Fruit fly (Drosophila melanogaster) whole organism, embryonic: Measurements from ENCODE around the gene CG6788.

ENCODE experiments used
- ATbp ChIP-seq: fragments of 200-800 bp; sonication (Bioruptor generic); optimal IDR thresholded peaks from 2 replicates; lab custom pipeline; 2017; ENCODE audit warnings: missing biosample characterization, mild to moderate bottlenecking, missing genetic modification characterization, missing genetic modification reagents
- Abd-B ChIP-seq: fragments of 200-800 bp; sonication (Bioruptor generic); optimal IDR thresholded peaks from 2 replicates; lab custom pipeline; 2018; ENCODE audit warnings: missing biosample characterization, mild to moderate bottlenecking, missing genetic modification characterization, moderate library complexity
- Bteb2 ChIP-seq: fragments of 200-800 bp; sonication (Bioruptor generic); optimal IDR thresholded peaks from 2 replicates; lab custom pipeline; 2016; ENCODE audit warnings: missing biosample characterization, missing genetic modification characterization
- CG10431 ChIP-seq: fragments of 200-800 bp; sonication (Bioruptor generic); optimal IDR thresholded peaks from 3 replicates; lab custom pipeline; 2018; ENCODE audit warnings: missing biosample characterization, mild to moderate bottlenecking, missing genetic modification characterization
- CG13424 ChIP-seq: fragments of 200-800 bp; sonication (Bioruptor generic); optimal IDR thresholded peaks from 2 replicates; lab custom pipeline; 2019; ENCODE audit warnings: missing biosample characterization, mild to moderate bottlenecking, missing genetic modification characterization, moderate library complexity
- CG13894 ChIP-seq: fragments of 200-800 bp; sonication (Bioruptor generic); optimal IDR thresholded peaks from 3 replicates; lab custom pipeline; 2018; ENCODE audit warnings: missing biosample characterization, mild to moderate bottlenecking, missing genetic modification characterization, moderate library complexity
- CG17359 ChIP-seq: fragments of 200-800 bp; sonication (Bioruptor generic); optimal IDR thresholded peaks from 3 replicates; lab custom pipeline; 2018; ENCODE audit warnings: missing biosample characterization, mild to moderate bottlenecking, missing genetic modification characterization, moderate library complexity
- CG17361 ChIP-seq: fragments of 200-800 bp; sonication (Bioruptor generic); IDR thresholded peaks from 3 replicates; pipeline ENCODE4 v1.3.6; 2022; ENCODE audit warnings: missing biosample characterization, missing genetic modification characterization
- CG17568 ChIP-seq: fragments of 200-800 bp; sonication (Bioruptor generic); optimal IDR thresholded peaks from 2 replicates; lab custom pipeline; 2018; ENCODE audit warnings: missing biosample characterization, mild to moderate bottlenecking, missing genetic modification characterization, moderate library complexity
- CG17612 ChIP-seq: fragments of 200-800 bp; sonication (Bioruptor generic); IDR thresholded peaks from 2 replicates; pipeline ENCODE4 v1.3.6; 2022; ENCODE audit warnings: missing biosample characterization, missing genetic modification characterization
- CG2199 ChIP-seq: fragments of 200-800 bp; sonication (Bioruptor generic); IDR thresholded peaks from 3 replicates; pipeline ENCODE4 v1.3.6; 2022; ENCODE audit warnings: missing biosample characterization, missing genetic modification characterization
- CG2712 ChIP-seq: fragments of 200-800 bp; optimal IDR thresholded peaks from 3 replicates; lab custom pipeline; 2019; ENCODE audit warnings: missing biosample characterization, mild to moderate bottlenecking, missing genetic modification characterization, moderate library complexity
- CG34422 ChIP-seq: fragments of 200-800 bp; sonication (Bioruptor generic); IDR thresholded peaks from 3 replicates; pipeline ENCODE4 v1.3.6; 2022; ENCODE audit warnings: missing biosample characterization, missing genetic modification characterization
- CG3838 ChIP-seq: fragments of 200-800 bp; sonication (Bioruptor generic); optimal IDR thresholded peaks from 3 replicates; lab custom pipeline; 2016; ENCODE audit warnings: missing biosample characterization, missing genetic modification characterization
- CG4360 ChIP-seq: fragments of 200-800 bp; sonication (Bioruptor generic); IDR thresholded peaks from 2 replicates; pipeline ENCODE4 v1.3.6; 2022; ENCODE audit warnings: missing biosample characterization, missing genetic modification characterization
- CG4707 ChIP-seq: fragments of 200-800 bp; sonication (Bioruptor generic); optimal IDR thresholded peaks from 2 replicates; lab custom pipeline; 2018; ENCODE audit warnings: missing biosample characterization, mild to moderate bottlenecking, missing genetic modification characterization, moderate library complexity
- CG4730 ChIP-seq: fragments of 200-800 bp; sonication (Bioruptor generic); IDR thresholded peaks from 2 replicates; pipeline ENCODE4 v1.3.6; 2022; ENCODE audit warnings: missing biosample characterization, missing genetic modification characterization
- CG7839 ChIP-seq: fragments of 200-800 bp; sonication (Bioruptor generic); optimal IDR thresholded peaks from 3 replicates; lab custom pipeline; 2018; ENCODE audit warnings: missing biosample characterization, mild to moderate bottlenecking, missing genetic modification characterization, moderate library complexity
- CG8924 ChIP-seq: fragments of 200-800 bp; optimal IDR thresholded peaks from 3 replicates; lab custom pipeline; 2019; ENCODE audit warnings: missing biosample characterization, mild to moderate bottlenecking, missing genetic modification characterization, moderate library complexity
- CG9876 ChIP-seq: fragments of 200-800 bp; sonication (Bioruptor generic); optimal IDR thresholded peaks from 2 replicates; lab custom pipeline; 2016; ENCODE audit warnings: missing biosample characterization, missing genetic modification characterization
- D19A ChIP-seq: fragments of 200-800 bp; optimal IDR thresholded peaks from 3 replicates; lab custom pipeline; 2019; ENCODE audit warnings: missing biosample characterization, mild to moderate bottlenecking, missing genetic modification characterization, moderate library complexity
- Dll ChIP-seq: fragments of 200-800 bp; sonication (Bioruptor generic); IDR thresholded peaks from 4 replicates; pipeline ENCODE4 v1.3.6; 2022; ENCODE audit warnings: missing biosample characterization, missing genetic modification characterization; ENCODE audit not compliant: partially characterized antibody
- Eip74EF ChIP-seq, 2 experiments: fragments of 200-800 bp in 1 of 2; fragments of >200 bp in 1 of 2; sonication (Bioruptor generic) in 1 of 2; optimal IDR thresholded peaks; 2 replicates each; lab custom pipeline; 2017 to 2019; ENCODE audit warnings: missing biosample characterization in 2 of 2, missing genetic modification characterization in 2 of 2, mild to moderate bottlenecking in 1 of 2, moderate library complexity in 1 of 2
- NFAT ChIP-seq: fragments of 200-800 bp; sonication (Bioruptor generic); IDR thresholded peaks from 2 replicates; pipeline ENCODE4 v1.3.6; 2022; ENCODE audit warnings: missing biosample characterization, missing genetic modification characterization
- NfI ChIP-seq: fragments of 200-800 bp; sonication (Bioruptor generic); optimal IDR thresholded peaks from 3 replicates; lab custom pipeline; 2018; ENCODE audit warnings: missing biosample characterization, mild to moderate bottlenecking, missing genetic modification characterization, moderate library complexity
- Optix ChIP-seq: fragments of 200-800 bp; sonication (Bioruptor generic); IDR thresholded peaks from 3 replicates; pipeline ENCODE4 v1.3.6; 2022; ENCODE audit warnings: missing biosample characterization, missing genetic modification characterization
- PHDP ChIP-seq: fragments of 200-800 bp; sonication (Bioruptor generic); optimal IDR thresholded peaks from 3 replicates; lab custom pipeline; 2018; ENCODE audit warnings: missing biosample characterization, mild to moderate bottlenecking, missing genetic modification characterization, moderate library complexity
- Ravus ChIP-seq: fragments of 200-800 bp; sonication (Bioruptor generic); IDR thresholded peaks from 2 replicates; pipeline ENCODE4 v1.3.6; 2022; ENCODE audit warnings: missing biosample characterization, missing genetic modification characterization
- Ssrp ChIP-seq: fragments of 200-800 bp; sonication (Bioruptor generic); optimal IDR thresholded peaks from 2 replicates; lab custom pipeline; 2018; ENCODE audit warnings: missing biosample characterization, mild to moderate bottlenecking, missing genetic modification characterization, moderate library complexity
- Usf ChIP-seq: fragments of 200-800 bp; sonication (Bioruptor generic); optimal IDR thresholded peaks from 2 replicates; lab custom pipeline; 2017; ENCODE audit warnings: missing genotype, missing biosample characterization, missing genetic modification characterization
- Vsx1 ChIP-seq: fragments of 200-800 bp; sonication (Bioruptor generic); optimal IDR thresholded peaks from 2 replicates; lab custom pipeline; 2017; ENCODE audit warnings: missing biosample characterization, mild to moderate bottlenecking, missing genetic modification characterization, missing genetic modification reagents
- Xrp1 ChIP-seq: fragments of 200-800 bp; sonication (Bioruptor generic); IDR thresholded peaks from 2 replicates; pipeline ENCODE4 v1.3.6; 2022; ENCODE audit warnings: missing biosample characterization, missing genetic modification characterization
- ac ChIP-seq: fragments of 200-800 bp; sonication (Bioruptor generic); optimal IDR thresholded peaks from 3 replicates; lab custom pipeline; 2017; ENCODE audit warnings: missing biosample characterization, mild to moderate bottlenecking, missing genetic modification characterization
- ase ChIP-seq: fragments of 200-800 bp; sonication (Bioruptor generic); IDR thresholded peaks from 3 replicates; pipeline ENCODE4 v1.3.6; 2022; ENCODE audit warnings: missing biosample characterization, missing genetic modification characterization
- btn ChIP-seq: fragments of 200-800 bp; sonication (Bioruptor generic); optimal IDR thresholded peaks from 2 replicates; lab custom pipeline; 2016; ENCODE audit warnings: missing biosample characterization, missing genetic modification characterization
- cg ChIP-seq: fragments of 200-800 bp; sonication (Bioruptor generic); optimal IDR thresholded peaks from 3 replicates; lab custom pipeline; 2019; ENCODE audit warnings: missing biosample characterization, mild to moderate bottlenecking, missing genetic modification characterization, moderate library complexity
- dati ChIP-seq: fragments of 200-800 bp; sonication (Bioruptor generic); IDR thresholded peaks from 2 replicates; pipeline ENCODE4 v1.3.6; 2022; ENCODE audit warnings: missing biosample characterization, missing genetic modification characterization
- disco-r ChIP-seq: fragments of 200-800 bp; sonication (Bioruptor generic); optimal IDR thresholded peaks from 2 replicates; lab custom pipeline; 2016; ENCODE audit warnings: missing biosample characterization, missing genetic modification characterization
- dmrt11E ChIP-seq: fragments of 200-800 bp; sonication (Bioruptor generic); optimal IDR thresholded peaks from 3 replicates; lab custom pipeline; 2018; ENCODE audit warnings: missing biosample characterization, mild to moderate bottlenecking, missing genetic modification characterization, moderate library complexity
- esg ChIP-seq: fragments of 200-800 bp; sonication (Bioruptor generic); conservative IDR thresholded peaks from 2 replicates; pipeline ENCODE4 v1.3.6; 2022; ENCODE audit warnings: missing biosample characterization, missing genetic modification characterization
- fd3F ChIP-seq: fragments of 200-800 bp; sonication (Bioruptor generic); optimal IDR thresholded peaks from 2 replicates; lab custom pipeline; 2018; ENCODE audit warnings: missing biosample characterization, mild to moderate bottlenecking, missing genetic modification characterization, moderate library complexity
- fd96Cb ChIP-seq: fragments of 200-800 bp; sonication (Bioruptor generic); optimal IDR thresholded peaks from 2 replicates; lab custom pipeline; 2018; ENCODE audit warnings: missing biosample characterization, mild to moderate bottlenecking, missing genetic modification characterization, moderate library complexity
- jumu ChIP-seq: fragments of 200-800 bp; sonication (Bioruptor generic); optimal IDR thresholded peaks from 3 replicates; lab custom pipeline; 2016; ENCODE audit warnings: missing biosample characterization, missing genetic modification characterization
- nerfin-1 ChIP-seq: fragments of 200-800 bp; sonication (Bioruptor generic); optimal IDR thresholded peaks from 3 replicates; lab custom pipeline; 2019; ENCODE audit warnings: missing biosample characterization, mild to moderate bottlenecking, missing genetic modification characterization, moderate library complexity
- peb ChIP-seq: fragments of 200-800 bp; sonication (Bioruptor generic); IDR thresholded peaks from 2 replicates; pipeline ENCODE4 v1.3.6; 2022; ENCODE audit warnings: missing biosample characterization, missing genetic modification characterization
- prd ChIP-seq, 3 experiments: fragments of >200 bp in 2 of 3; fragments of 200-800 bp in 1 of 3; sonication (Bioruptor generic) in 1 of 3; optimal IDR thresholded peaks in 2 of 3; IDR thresholded peaks in 1 of 3; 2 replicates in 2 of 3; 3 replicates in 1 of 3; pipeline versions ENCODE4 v1.3.6 to Lab custom; 2017 to 2022; ENCODE audit warnings: missing biosample characterization in 1 of 3, missing genetic modification characterization in 1 of 3
- schlank ChIP-seq: fragments of 200-800 bp; sonication (Bioruptor generic); optimal IDR thresholded peaks from 2 replicates; lab custom pipeline; 2018; ENCODE audit warnings: missing biosample characterization, mild to moderate bottlenecking, missing genetic modification characterization
- shn ChIP-seq: fragments of 200-800 bp; sonication (Bioruptor generic); optimal IDR thresholded peaks from 3 replicates; lab custom pipeline; 2016; ENCODE audit warnings: missing biosample characterization, missing genetic modification characterization
- sob ChIP-seq: fragments of 200-800 bp; sonication (Bioruptor generic); IDR thresholded peaks from 2 replicates; pipeline ENCODE4 v1.3.6; 2022; ENCODE audit warnings: missing biosample characterization, missing genetic modification characterization
- stwl ChIP-seq: fragments of 200-800 bp; sonication (Bioruptor generic); optimal IDR thresholded peaks from 3 replicates; lab custom pipeline; 2018; ENCODE audit warnings: missing biosample characterization, mild to moderate bottlenecking, missing genetic modification characterization, moderate library complexity
- vfl ChIP-seq: fragments of 200-800 bp; sonication (Bioruptor generic); optimal IDR thresholded peaks from 2 replicates; lab custom pipeline; 2016; ENCODE audit warnings: missing biosample characterization, missing genetic modification characterization

The CG6788 gene

dm6 chrX:17914508-17914907 is 26.5 kb downstream of the CG6788 start (continued):
- TF ChIP-seq prd (optimal IDR thresholded peaks at IDR 0.05; lab: Kevin White, UChicago) (no peak), prd (GFP tag; IDR thresholded peaks at IDR 0.05; lab: Robert Waterston, UW) (peak; percentile 6; the same call in 1 of the 3 replicates), shn (no peak), nerfin-1 (tag; lab: Kevin White, UChicago) (no peak), peb (GFP tag; lab: Robert Waterston, UW) (no peak), CG13894 (no peak), PHDP (tag; lab: Kevin White, UChicago) (no peak), CG4360 (GFP tag; lab: Robert Waterston, UW) (no peak), CG3838 (GFP tag; lab: Kevin White, UChicago) (no peak), ATbp (GFP tag; lab: Kevin White, UChicago) (no peak), CG17568 (no peak), Abd-B (GFP tag; lab: Kevin White, UChicago) (peak; percentile 13), dmrt11E (tag; lab: Kevin White, UChicago) (no peak), sob (no peak), Bteb2 (GFP tag; lab: Kevin White, UChicago) (no peak), vfl (GFP tag; lab: Kevin White, UChicago) (no peak), CG4707 (no peak), CG17359 (tag; lab: Kevin White, UChicago) (peak; percentile 25), CG8924 (tag; lab: Kevin White, UChicago) (no peak), D19A (tag; lab: Kevin White, UChicago) (no peak), Eip74EF (GFP tag; optimal IDR thresholded peaks at IDR 0.05; lab: Kevin White, UChicago) (no peak), Ssrp (peak; percentile 13), stwl (no peak), CG2199 (GFP tag; lab: Robert Waterston, UW) (no peak), btn (GFP tag; lab: Kevin White, UChicago) (no peak), CG17612 (GFP tag; lab: Robert Waterston, UW) (no peak), Dll (no peak), CG4730 (GFP tag; lab: Robert Waterston, UW) (no peak), CG9876 (GFP tag; lab: Kevin White, UChicago) (no peak), Ravus (GFP tag; lab: Robert Waterston, UW) (no peak), cg (GFP tag; lab: Kevin White, UChicago) (no peak), dati (GFP tag; lab: Robert Waterston, UW) (no peak), NfI (no peak), ac (no peak), CG10431 (GFP tag; lab: Kevin White, UChicago) (no peak), ase (GFP tag; lab: Robert Waterston, UW) (no peak), CG7839 (peak; percentile 17), Vsx1 (GFP tag; lab: Kevin White, UChicago) (no peak), Xrp1 (GFP tag; lab: Robert Waterston, UW) (peak; percentile 27; the same call in 1 of the 2 replicates), disco-r (no peak), fd96Cb (peak; percentile 8), CG2712 (tag; lab: Kevin White, UChicago) (peak; percentile 7), fd3F (GFP tag; lab: Kevin White, UChicago) (no peak), CG17361 (GFP tag; lab: Robert Waterston, UW) (no peak), Optix (GFP tag; lab: Robert Waterston, UW) (no peak), Usf (no peak), esg (GFP tag; lab: Robert Waterston, UW) (0 out of 2 replicates have a peak, but pooled peaks have one; percentile 7), CG13424 (tag; lab: Kevin White, UChicago) (peak; percentile 5), NFAT (no peak), schlank (tag; lab: Kevin White, UChicago) (no peak), jumu (no peak), CG34422 (GFP tag; lab: Robert Waterston, UW) (no peak)
